Worm (Caenorhabditis elegans) whole organism, L2 larva: ENCODE measurements around the gene T05H4.3.

ENCODE experiments used
- R02D3.7 ChIP-seq: fragments of 150-350 bp; optimal IDR thresholded peaks from 2 replicates; lab custom pipeline; 2014; ENCODE audit warnings: missing biosample characterization, missing genetic modification characterization
- ZK546.5 ChIP-seq: sonication (generic microtip); optimal IDR thresholded peaks from 2 replicates; lab custom pipeline; 2017; ENCODE audit warnings: missing biosample characterization, missing genetic modification characterization
- ama-1 ChIP-seq: fragments of 150-350 bp; optimal IDR thresholded peaks from 2 replicates; lab custom pipeline; 2018; ENCODE audit warnings: inconsistent platforms
- ceh-82 ChIP-seq: fragments of 150-350 bp; optimal IDR thresholded peaks from 2 replicates; lab custom pipeline; 2014; ENCODE audit warnings: missing biosample characterization, missing genetic modification characterization
- egl-27 ChIP-seq: sonication (generic microtip); optimal IDR thresholded peaks from 3 replicates; lab custom pipeline; 2017; ENCODE audit warnings: missing biosample characterization, missing genetic modification reagents, missing genetic modification characterization
- elt-3 ChIP-seq: sonication (generic microtip); optimal IDR thresholded peaks from 2 replicates; lab custom pipeline; 2017; ENCODE audit warnings: missing biosample characterization, missing genetic modification characterization
- gmeb-1 ChIP-seq: fragments of 150-350 bp; optimal IDR thresholded peaks from 2 replicates; lab custom pipeline; 2014; ENCODE audit warnings: missing biosample characterization, missing genetic modification characterization
- nhr-129 ChIP-seq: fragments of 150-350 bp; optimal IDR thresholded peaks from 2 replicates; lab custom pipeline; 2014; ENCODE audit warnings: missing biosample characterization, missing genetic modification characterization
- nhr-237 ChIP-seq: fragments of 150-350 bp; optimal IDR thresholded peaks from 2 replicates; lab custom pipeline; 2014; ENCODE audit warnings: missing biosample characterization, missing genetic modification characterization
- nhr-25 ChIP-seq: fragments of 150-350 bp; sonication (generic microtip); optimal IDR thresholded peaks from 3 replicates; lab custom pipeline; 2014; ENCODE audit warnings: missing biosample characterization, missing genetic modification characterization
- nhr-6 ChIP-seq: fragments of 150-350 bp; optimal IDR thresholded peaks from 2 replicates; lab custom pipeline; 2014; ENCODE audit warnings: missing biosample characterization, missing genetic modification characterization
- skn-1 ChIP-seq: sonication (generic microtip); optimal IDR thresholded peaks from 2 replicates; lab custom pipeline; 2017; ENCODE audit warnings: missing biosample characterization, missing genetic modification characterization
- unc-62 ChIP-seq: fragments of 150-350 bp; optimal IDR thresholded peaks from 2 replicates; lab custom pipeline; 2014; ENCODE audit warnings: missing biosample characterization, missing genetic modification reagents, missing genetic modification characterization
- ztf-4 ChIP-seq: fragments of 150-350 bp; optimal IDR thresholded peaks from 2 replicates; lab custom pipeline; 2014; ENCODE audit warnings: missing biosample characterization, missing genetic modification characterization

DNA sequence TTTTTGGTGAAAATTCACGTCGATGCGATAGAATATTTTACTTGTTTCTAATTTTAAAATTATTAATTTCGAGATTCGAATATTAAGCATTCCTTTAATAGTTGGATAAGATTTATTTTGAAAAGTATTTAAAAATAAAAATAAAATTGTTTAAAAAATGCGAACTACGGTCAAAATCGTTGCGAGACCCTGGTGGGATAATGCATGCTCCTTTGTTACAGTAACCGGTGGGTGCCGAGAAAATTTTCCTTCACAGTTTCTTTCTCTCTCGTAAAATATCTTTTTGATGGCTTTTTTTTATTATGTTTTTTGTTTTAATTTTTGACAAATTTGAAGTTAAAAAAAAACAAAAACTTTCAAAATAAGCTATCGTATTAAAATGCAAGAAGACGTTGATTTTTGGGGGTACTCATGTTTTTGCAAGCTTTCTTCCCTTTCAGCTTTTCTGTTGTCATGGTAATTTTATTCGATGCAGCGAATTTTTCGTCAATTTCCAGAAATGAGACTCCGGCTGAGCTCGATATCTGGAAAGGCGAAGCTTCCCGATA lies 54.5 kb downstream of the T05H4.3 start, which contains the start of gene dgtr-1:
- TF ChIP-seq nhr-6 (tag; lab: Kevin White, UChicago) (no peak), nhr-25 (tag; lab: Kevin White, UChicago) (no peak), gmeb-1 (no peak), egl-27 (tag; lab: Kevin White, UChicago) (no peak), elt-3 (tag; lab: Kevin White, UChicago) (no peak), R02D3.7 (no peak), nhr-237 (tag; lab: Kevin White, UChicago) (no peak), ama-1 (lab: Kevin White, UChicago) (no peak), ceh-82 (tag; lab: Kevin White, UChicago) (no peak), nhr-129 (tag; lab: Kevin White, UChicago) (no peak), unc-62 (no peak), ZK546.5 (no peak), skn-1 (tag; lab: Kevin White, UChicago) (no peak), ztf-4 (tag; lab: Kevin White, UChicago) (no peak)
